Fruit fly (Drosophila melanogaster) whole organism, embryonic: ENCODE results near the gene Cdk5alpha.
A peak's percentile ranks its signal among the peaks of the same experiment; 100 is the strongest.

Source experiments
- Adf1 ChIP-seq: fragments of 200-800 bp; sonication (Bioruptor generic); IDR thresholded peaks from 2 replicates; pipeline ENCODE4 v1.3.6; 2022; ENCODE audit warnings: missing biosample characterization, missing genetic modification characterization
- CG10209 ChIP-seq: fragments of 200-800 bp; sonication (Bioruptor generic); optimal IDR thresholded peaks from 3 replicates; lab custom pipeline; 2017; ENCODE audit warnings: missing biosample characterization, mild to moderate bottlenecking, missing genetic modification characterization, missing genetic modification reagents
- CG1024 ChIP-seq: fragments of 200-800 bp; sonication (Bioruptor generic); IDR thresholded peaks from 2 replicates; pipeline ENCODE4 v1.3.6; 2022; ENCODE audit warnings: missing biosample characterization, missing genetic modification characterization
- CG10431 ChIP-seq: fragments of 200-800 bp; sonication (Bioruptor generic); optimal IDR thresholded peaks from 3 replicates; lab custom pipeline; 2018; ENCODE audit warnings: missing biosample characterization, mild to moderate bottlenecking, missing genetic modification characterization
- CG12659 ChIP-seq: fragments of 200-800 bp; sonication (Bioruptor generic); optimal IDR thresholded peaks from 3 replicates; lab custom pipeline; 2017; ENCODE audit warnings: mild to moderate bottlenecking, missing biosample characterization, missing genetic modification reagents, missing genetic modification characterization
- CG13123 ChIP-seq: fragments of 200-800 bp; sonication (Bioruptor generic); optimal IDR thresholded peaks from 2 replicates; lab custom pipeline; 2016; ENCODE audit warnings: missing biosample characterization, missing genetic modification characterization
- CG13287 ChIP-seq: fragments of 200-800 bp; sonication (Bioruptor generic); IDR thresholded peaks from 2 replicates; pipeline ENCODE4 v1.3.6; 2022; ENCODE audit warnings: missing biosample characterization, missing genetic modification characterization; ENCODE audit not compliant: partially characterized antibody
- CG13624 ChIP-seq: fragments of 200-800 bp; sonication (Bioruptor generic); optimal IDR thresholded peaks from 2 replicates; lab custom pipeline; 2016; ENCODE audit warnings: missing biosample characterization, missing genetic modification characterization
- CG17328 ChIP-seq: fragments of 200-800 bp; sonication (Bioruptor generic); IDR thresholded peaks from 2 replicates; pipeline ENCODE4 v1.3.6; 2022; ENCODE audit warnings: missing biosample characterization, missing genetic modification characterization
- CG17912 ChIP-seq: fragments of 200-800 bp; sonication (Bioruptor generic); optimal IDR thresholded peaks from 2 replicates; lab custom pipeline; 2018; ENCODE audit warnings: missing biosample characterization, mild to moderate bottlenecking, missing genetic modification characterization
- CG2712 ChIP-seq: fragments of 200-800 bp; optimal IDR thresholded peaks from 3 replicates; lab custom pipeline; 2019; ENCODE audit warnings: missing biosample characterization, mild to moderate bottlenecking, missing genetic modification characterization, moderate library complexity
- CG32767 ChIP-seq: fragments of 200-800 bp; sonication (Bioruptor generic); IDR thresholded peaks from 2 replicates; pipeline ENCODE4 v1.3.6; 2022; ENCODE audit warnings: missing biosample characterization, missing genetic modification characterization
- CG33213 ChIP-seq: fragments of 200-800 bp; sonication (Bioruptor generic); optimal IDR thresholded peaks from 3 replicates; lab custom pipeline; 2016; ENCODE audit warnings: missing biosample characterization, missing genetic modification characterization
- CG34224 ChIP-seq: fragments of 200-800 bp; sonication (Bioruptor generic); IDR thresholded peaks from 3 replicates; pipeline ENCODE4 v1.3.6; 2022; ENCODE audit warnings: missing biosample characterization, missing genetic modification characterization; ENCODE audit not compliant: partially characterized antibody
- CG5245 ChIP-seq: fragments of 200-800 bp; sonication (Bioruptor generic); optimal IDR thresholded peaks from 3 replicates; lab custom pipeline; 2016; ENCODE audit warnings: missing biosample characterization, missing genetic modification characterization
- CG7987 ChIP-seq: fragments of 200-800 bp; sonication (Bioruptor generic); optimal IDR thresholded peaks from 2 replicates; lab custom pipeline; 2018; ENCODE audit warnings: missing biosample characterization, mild to moderate bottlenecking, missing genetic modification characterization, moderate library complexity
- CG8089 ChIP-seq: fragments of 200-800 bp; sonication (Bioruptor generic); optimal IDR thresholded peaks from 3 replicates; lab custom pipeline; 2016; ENCODE audit warnings: missing biosample characterization, missing genetic modification characterization
- CG9215 ChIP-seq: fragments of 200-800 bp; sonication (Bioruptor generic); IDR thresholded peaks from 2 replicates; pipeline ENCODE4 v1.3.6; 2022; ENCODE audit warnings: missing biosample characterization, missing genetic modification characterization
- CG9817 ChIP-seq: fragments of 200-800 bp; sonication (Bioruptor generic); optimal IDR thresholded peaks from 2 replicates; lab custom pipeline; 2018; ENCODE audit warnings: missing biosample characterization, mild to moderate bottlenecking, missing genetic modification characterization, moderate library complexity
- Dek ChIP-seq: fragments of 200-800 bp; sonication (Bioruptor generic); optimal IDR thresholded peaks from 3 replicates; lab custom pipeline; 2019; ENCODE audit warnings: missing biosample characterization, mild to moderate bottlenecking, missing genetic modification characterization, moderate library complexity
- Drgx ChIP-seq: fragments of 200-800 bp; sonication (Bioruptor generic); IDR thresholded peaks from 2 replicates; pipeline ENCODE4 v1.3.6; 2022; ENCODE audit warnings: missing biosample characterization, missing genetic modification characterization
- HLH4C ChIP-seq: fragments of 200-800 bp; sonication (Bioruptor generic); IDR thresholded peaks from 3 replicates; pipeline ENCODE4 v1.3.6; 2022; ENCODE audit warnings: missing biosample characterization, missing genetic modification characterization; ENCODE audit not compliant: partially characterized antibody
- Hr3 ChIP-seq: fragments of 200-800 bp; sonication (Bioruptor generic); optimal IDR thresholded peaks from 3 replicates; lab custom pipeline; 2016; ENCODE audit warnings: missing biosample characterization, missing genetic modification characterization
- Lhr ChIP-seq: fragments of 200-800 bp; sonication (Bioruptor generic); optimal IDR thresholded peaks from 3 replicates; lab custom pipeline; 2017; ENCODE audit warnings: mild to moderate bottlenecking, missing biosample characterization, missing genetic modification reagents, missing genetic modification characterization
- Mrtf ChIP-seq: fragments of 200-800 bp; sonication (Bioruptor generic); IDR thresholded peaks from 3 replicates; pipeline ENCODE4 v1.3.6; 2022; ENCODE audit warnings: missing biosample characterization, missing genetic modification characterization
- NC2β ChIP-seq: fragments of 200-800 bp; sonication (Bioruptor generic); optimal IDR thresholded peaks from 2 replicates; lab custom pipeline; 2016; ENCODE audit warnings: missing biosample characterization, missing genetic modification characterization
- Oaz ChIP-seq: fragments of 200-800 bp; sonication (Bioruptor generic); IDR thresholded peaks from 2 replicates; pipeline ENCODE4 v1.3.6; 2022; ENCODE audit warnings: missing biosample characterization, missing genetic modification characterization
- ara ChIP-seq: fragments of 200-800 bp; sonication (Bioruptor generic); IDR thresholded peaks from 2 replicates; pipeline ENCODE4 v1.3.6; 2022; ENCODE audit warnings: missing biosample characterization, missing genetic modification characterization
- bab2 ChIP-seq: fragments of 200-800 bp; sonication (Bioruptor generic); optimal IDR thresholded peaks from 2 replicates; lab custom pipeline; 2016; ENCODE audit warnings: missing biosample characterization, missing genetic modification characterization
- bcd ChIP-seq: fragments of 200-800 bp; sonication (Bioruptor generic); optimal IDR thresholded peaks from 2 replicates; lab custom pipeline; 2017; ENCODE audit warnings: missing biosample characterization, mild to moderate bottlenecking, missing genetic modification characterization
- bsh ChIP-seq, 2 experiments: fragments of 200-800 bp; sonication (Bioruptor generic); optimal IDR thresholded peaks; 2 replicates each; lab custom pipeline; 2017 to 2018; ENCODE audit warnings: mild to moderate bottlenecking in 2 of 2, missing biosample characterization in 2 of 2, missing genetic modification characterization in 2 of 2, moderate library complexity in 1 of 2
- cg ChIP-seq: fragments of 200-800 bp; sonication (Bioruptor generic); optimal IDR thresholded peaks from 3 replicates; lab custom pipeline; 2019; ENCODE audit warnings: missing biosample characterization, mild to moderate bottlenecking, missing genetic modification characterization, moderate library complexity
- crol ChIP-seq: fragments of 200-800 bp; sonication (Bioruptor generic); IDR thresholded peaks from 2 replicates; pipeline ENCODE4 v1.3.6; 2022; ENCODE audit warnings: missing biosample characterization, missing genetic modification characterization
- ems ChIP-seq: fragments of 200-800 bp; sonication (Bioruptor generic); optimal IDR thresholded peaks from 3 replicates; lab custom pipeline; 2016; ENCODE audit warnings: missing biosample characterization, missing genetic modification characterization
- eve ChIP-seq, 2 experiments: fragments of >200 bp; optimal IDR thresholded peaks; 2 replicates each; lab custom pipeline; 2017; ENCODE audit warnings: missing biosample characterization in 2 of 2, missing genetic modification characterization in 2 of 2
- ftz-f1 ChIP-seq: fragments of 200-800 bp; sonication (Bioruptor generic); optimal IDR thresholded peaks from 2 replicates; lab custom pipeline; 2016; ENCODE audit warnings: missing biosample characterization, missing genetic modification characterization
- gcm ChIP-seq: fragments of 200-800 bp; sonication (Bioruptor generic); optimal IDR thresholded peaks from 2 replicates; lab custom pipeline; 2019; ENCODE audit warnings: missing biosample characterization, mild to moderate bottlenecking, missing genetic modification characterization, moderate library complexity
- gsb ChIP-seq: fragments of 200-800 bp; sonication (Bioruptor generic); IDR thresholded peaks from 2 replicates; pipeline ENCODE4 v1.3.6; 2022; ENCODE audit warnings: missing biosample characterization, missing genetic modification characterization
- ham ChIP-seq: fragments of 200-800 bp; sonication (Bioruptor generic); IDR thresholded peaks from 2 replicates; pipeline ENCODE4 v1.3.6; 2022; ENCODE audit warnings: missing biosample characterization, missing genetic modification characterization
- insv ChIP-seq, 2 experiments: fragments of 200-800 bp; sonication (Bioruptor generic); optimal IDR thresholded peaks; 3 replicates each; lab custom pipeline; 2016 to 2018; ENCODE audit warnings: missing biosample characterization in 2 of 2, missing genetic modification characterization in 2 of 2
- lov ChIP-seq, 2 experiments: fragments of 200-800 bp in 1 of 2; fragments of >200 bp in 1 of 2; sonication (Bioruptor generic) in 1 of 2; IDR thresholded peaks in 1 of 2; optimal IDR thresholded peaks in 1 of 2; 2 replicates in 1 of 2; 3 replicates in 1 of 2; pipeline versions ENCODE4 v1.3.6 to Lab custom; 2017 to 2022; ENCODE audit warnings: missing biosample characterization in 1 of 2, missing genetic modification characterization in 1 of 2
- peb ChIP-seq: fragments of 200-800 bp; sonication (Bioruptor generic); IDR thresholded peaks from 2 replicates; pipeline ENCODE4 v1.3.6; 2022; ENCODE audit warnings: missing biosample characterization, missing genetic modification characterization
- sens-2 ChIP-seq: fragments of 200-800 bp; sonication (Bioruptor generic); IDR thresholded peaks from 2 replicates; pipeline ENCODE4 v1.3.6; 2022; ENCODE audit warnings: missing biosample characterization, missing genetic modification characterization
- sqz ChIP-seq: fragments of 200-800 bp; sonication (Bioruptor generic); optimal IDR thresholded peaks from 3 replicates; lab custom pipeline; 2018; ENCODE audit warnings: missing biosample characterization, mild to moderate bottlenecking, missing genetic modification characterization
- ssp ChIP-seq: fragments of 200-800 bp; sonication (Bioruptor generic); IDR thresholded peaks from 2 replicates; pipeline ENCODE4 v1.3.6; 2022; ENCODE audit warnings: missing biosample characterization, missing genetic modification characterization
- ttk ChIP-seq: fragments of 200-800 bp; sonication (Bioruptor generic); IDR thresholded peaks from 2 replicates; pipeline ENCODE4 v2.1.2; 2022; ENCODE audit warnings: missing biosample characterization, missing genetic modification characterization
- usp ChIP-seq: fragments of >200 bp; optimal IDR thresholded peaks from 2 replicates; lab custom pipeline; 2017; ENCODE audit warnings: missing biosample characterization, missing genetic modification characterization
- vnd ChIP-seq: fragments of 200-800 bp; sonication (Bioruptor generic); IDR thresholded peaks from 3 replicates; pipeline ENCODE4 v1.3.6; 2022; ENCODE audit warnings: missing biosample characterization, missing genetic modification characterization; ENCODE audit not compliant: partially characterized antibody
- wdn ChIP-seq: fragments of 200-800 bp; sonication (Bioruptor generic); IDR thresholded peaks from 2 replicates; pipeline ENCODE4 v1.3.6; 2022; ENCODE audit warnings: missing biosample characterization, missing genetic modification characterization
- zfh1 ChIP-seq: fragments of 200-800 bp; sonication (Bioruptor generic); IDR thresholded peaks from 3 replicates; pipeline ENCODE4 v1.3.6; 2022; ENCODE audit warnings: missing biosample characterization, missing genetic modification characterization

Cdk5alpha gene

DNA sequence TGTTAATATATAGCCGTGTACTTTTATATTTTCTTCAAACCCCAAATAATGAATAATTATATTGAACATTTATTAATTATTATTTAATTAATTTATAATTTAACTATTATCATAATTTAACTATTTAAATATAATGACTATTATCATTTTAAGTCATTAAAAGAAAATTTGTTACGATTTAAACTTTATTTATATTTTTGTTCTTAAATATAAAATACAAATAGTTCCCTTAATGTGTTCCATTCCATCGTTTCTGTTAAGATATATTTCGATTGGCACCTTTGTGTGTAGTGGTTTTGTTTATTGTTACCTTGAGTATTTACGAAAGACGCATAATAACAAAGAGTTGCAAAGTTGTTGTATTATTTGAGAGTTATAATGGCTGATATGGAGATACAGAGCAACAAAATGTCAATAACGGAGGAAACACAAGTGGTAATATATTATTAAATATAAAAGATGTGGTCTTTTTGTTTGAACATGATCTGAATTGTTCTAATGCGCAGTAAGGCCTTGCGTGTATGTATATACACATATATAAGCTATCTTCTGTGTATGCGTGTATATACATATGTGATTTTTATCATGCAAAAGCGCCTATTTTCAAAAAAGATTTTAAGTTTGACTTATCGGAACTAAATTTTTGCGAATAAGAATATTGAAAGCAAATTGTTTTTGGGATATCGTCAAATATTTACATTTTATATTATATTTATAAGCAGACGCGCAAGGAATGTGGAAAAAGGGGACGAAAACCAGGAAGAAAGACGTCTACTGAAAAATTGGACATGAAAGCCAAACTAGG is 46.7 kb downstream of the Cdk5alpha start, which contains the start of gene REPTOR-BP (continued):
- TF ChIP-seq bsh (GFP tag; optimal IDR thresholded peaks at IDR 0.05; lab: Kevin White, UChicago) (no peak), bab2 (GFP tag; lab: Kevin White, UChicago) (no peak), CG1024 (peak; percentile 28; the same call in 1 of the 2 replicates), ham (no peak), CG5245 (GFP tag; lab: Kevin White, UChicago) (no peak), Adf1 (no peak), sens-2 (GFP tag; lab: Robert Waterston, UW) (no peak), usp (GFP tag; lab: Kevin White, UChicago) (no peak), ara (no peak), Dek (tag; lab: Kevin White, UChicago) (no peak), CG7987 (no peak), CG2712 (tag; lab: Kevin White, UChicago) (no peak), Drgx (GFP tag; lab: Robert Waterston, UW) (no peak), CG12659 (GFP tag; lab: Kevin White, UChicago) (no peak), wdn (no peak), NC2β (no peak), HLH4C (GFP tag; lab: Robert Waterston, UW) (no peak), cg (GFP tag; lab: Kevin White, UChicago) (peak; percentile 95), ssp (GFP tag; lab: Robert Waterston, UW) (no peak), sqz (no peak), CG13287 (no peak), eve (GFP tag; optimal IDR thresholded peaks at IDR 0.05; lab: Kevin White, UChicago) (peak in 1 of 2 experiments; percentile 44), CG33213 (GFP tag; lab: Kevin White, UChicago) (no peak), bcd (GFP tag; lab: Kevin White, UChicago) (no peak), CG17328 (GFP tag; lab: Robert Waterston, UW) (no peak), lov (optimal IDR thresholded peaks at IDR 0.05; lab: Kevin White, UChicago) (no peak), lov (GFP tag; IDR thresholded peaks at IDR 0.05; lab: Robert Waterston, UW) (no peak), CG9215 (GFP tag; lab: Robert Waterston, UW) (no peak), crol (GFP tag; lab: Robert Waterston, UW) (no peak), Oaz (GFP tag; lab: Robert Waterston, UW) (no peak), CG10209 (GFP tag; lab: Kevin White, UChicago) (no peak), CG17912 (no peak), vnd (no peak), CG13624 (GFP tag; lab: Kevin White, UChicago) (peak; percentile 82), Hr3 (no peak), CG8089 (GFP tag; lab: Kevin White, UChicago) (no peak), ems (GFP tag; lab: Kevin White, UChicago) (no peak), CG13123 (GFP tag; lab: Kevin White, UChicago) (no peak), peb (no peak), CG32767 (GFP tag; lab: Robert Waterston, UW) (peak; percentile 53; the same call in 1 of the 2 replicates), ttk (GFP tag; lab: Robert Waterston, UW) (no peak), Mrtf (GFP tag; lab: Robert Waterston, UW) (no peak), ftz-f1 (GFP tag; lab: Kevin White, UChicago) (no peak), gcm (GFP tag; lab: Kevin White, UChicago) (no peak), zfh1 (GFP tag; lab: Robert Waterston, UW) (no peak), gsb (no peak), CG9817 (tag; lab: Kevin White, UChicago) (no peak), Lhr (GFP tag; lab: Kevin White, UChicago) (no peak), CG34224 (GFP tag; lab: Robert Waterston, UW) (no peak), CG10431 (GFP tag; lab: Kevin White, UChicago) (no peak), insv (GFP tag; optimal IDR thresholded peaks at IDR 0.05; lab: Kevin White, UChicago) (no peak)
